Worm (Caenorhabditis elegans): ENCODE data around the gene col-117.
"Not testable (repeated sequence)": the region's sequence is repeated elsewhere in the genome, so short reads cannot be mapped to it uniquely, and the experiment has no call there.

Gene col-117

ce11 chrIV:8793223-8793622 lies 30.8 kb downstream of the col-117 start:
- no peak for TF ChIP-seq pha-4 (tag; optimal IDR thresholded peaks at IDR 0.05)
- TF ChIP-seq nhr-25 (tag; optimal IDR thresholded peaks at IDR 0.05) = peak; percentile 77
- no peak for TF ChIP-seq unc-39 (tag; optimal IDR thresholded peaks at IDR 0.05)
- TF ChIP-seq nhr-237 (tag; optimal IDR thresholded peaks at IDR 0.05) = no peak
- no peak for TF ChIP-seq zag-1 (tag; optimal IDR thresholded peaks at IDR 0.05)
- TF ChIP-seq elt-3 (tag; optimal IDR thresholded peaks at IDR 0.05) = peak; percentile 37 to 99 (median 61)
- peak; percentile 8 for TF ChIP-seq hmg-11 (tag; optimal IDR thresholded peaks at IDR 0.05)
- TF ChIP-seq nhr-11 (tag; optimal IDR thresholded peaks at IDR 0.05) = no peak
- TF ChIP-seq ZK546.5 (tag; optimal IDR thresholded peaks at IDR 0.05) = no peak
- no peak for TF ChIP-seq lin-39 (tag; optimal IDR thresholded peaks at IDR 0.05)
- TF ChIP-seq egl-27 (tag; optimal IDR thresholded peaks at IDR 0.05) = peak; percentile 40
- no peak for TF ChIP-seq ceh-82 (tag; optimal IDR thresholded peaks at IDR 0.05)
- TF ChIP-seq jun-1 (tag; optimal IDR thresholded peaks at IDR 0.05) = peak; percentile 24
- no peak for TF ChIP-seq snpc-4 (tag; optimal IDR thresholded peaks at IDR 0.05)
- TF ChIP-seq fkh-2 (tag; optimal IDR thresholded peaks at IDR 0.05) = no peak
- TF ChIP-seq pqm-1 (tag; optimal IDR thresholded peaks at IDR 0.05) = peak; percentile 24
- peak; percentile 5 for TF ChIP-seq nfya-1 (tag; optimal IDR thresholded peaks at IDR 0.05; ENCODE audit: insufficient read depth)
- no peak for TF ChIP-seq nhr-76 (tag; optimal IDR thresholded peaks at IDR 0.05)
- peak; percentile 3 for TF ChIP-seq ceh-28 (tag; optimal IDR thresholded peaks at IDR 0.05)
- TF ChIP-seq daf-12 (tag; optimal IDR thresholded peaks at IDR 0.05) = peak; percentile 52
- peak; percentile 93 for TF ChIP-seq nhr-23 (tag; optimal IDR thresholded peaks at IDR 0.05)
- no peak for TF ChIP-seq ceh-16 (tag; optimal IDR thresholded peaks at IDR 0.05)
- no peak for TF ChIP-seq R02D3.7 (tag; optimal IDR thresholded peaks at IDR 0.05)
- TF ChIP-seq aly-2 (tag; optimal IDR thresholded peaks at IDR 0.05) = no peak
- TF ChIP-seq ama-1 (optimal IDR thresholded peaks at IDR 0.05) = peak; percentile 69
- peak; percentile 63 for TF ChIP-seq nhr-43 (tag; optimal IDR thresholded peaks at IDR 0.05; ENCODE audit: poor library complexity, severe bottlenecking)
- TF ChIP-seq unc-62 (GFP tag; optimal IDR thresholded peaks at IDR 0.05) = peak; percentile 8
- TF ChIP-seq elt-2 (tag; optimal IDR thresholded peaks at IDR 0.05) = peak; percentile 70
- no peak for TF ChIP-seq nhr-67 (tag; optimal IDR thresholded peaks at IDR 0.05)
- TF ChIP-seq elt-1 (tag; optimal IDR thresholded peaks at IDR 0.05) = peak; percentile 37
- TF ChIP-seq sea-2 (GFP tag; optimal IDR thresholded peaks at IDR 0.05) = no peak
- peak; percentile 11 for TF ChIP-seq lsy-12 (tag; optimal IDR thresholded peaks at IDR 0.05)
- TF ChIP-seq ztf-11 (tag; optimal IDR thresholded peaks at IDR 0.05) = no peak
- TF ChIP-seq lin-15B (tag; optimal IDR thresholded peaks at IDR 0.05) = no peak

- TF ChIP-seq ceh-28 (tag; optimal IDR thresholded peaks at IDR 0.05) = no peak
- no peak for TF ChIP-seq nhr-23 (tag; optimal IDR thresholded peaks at IDR 0.05)
- TF ChIP-seq pha-4 (tag; optimal IDR thresholded peaks at IDR 0.05) = no peak
- TF ChIP-seq nhr-76 (tag; optimal IDR thresholded peaks at IDR 0.05) = no peak
- no peak for TF ChIP-seq ztf-4 (tag; optimal IDR thresholded peaks at IDR 0.05)
- no peak for TF ChIP-seq nhr-25 (tag; optimal IDR thresholded peaks at IDR 0.05)
- TF ChIP-seq aly-2 (tag; optimal IDR thresholded peaks at IDR 0.05) = no peak
These were observed 31.2 kb downstream of the col-117 start, which contains the start of gene C33D9.3 for ce11 chrIV:8792808-8793207. C33D9.3 (minus strand) TSS chrIV:8792908.

ce11 chrIV:8790144-8790543 lies 33.9 kb downstream of the col-117 start, which contains the start of gene sru-35:
sru-35 (minus strand) TSS chrIV:8790244.
- TF ChIP-seq sea-2 (GFP tag; optimal IDR thresholded peaks at IDR 0.05) (no peak), nhr-28 (tag; optimal IDR thresholded peaks at IDR 0.05) (no peak), fkh-2 (tag; optimal IDR thresholded peaks at IDR 0.05) (no peak), nhr-77 (tag; optimal IDR thresholded peaks at IDR 0.05) (no peak), egl-27 (tag; optimal IDR thresholded peaks at IDR 0.05) (no peak)

- not testable (repeated sequence) for TF ChIP-seq ztf-11, skn-1, nhr-12 (tag; optimal IDR thresholded peaks at IDR 0.05)
These were observed 35.9 kb downstream of the col-117 start, which contains the start of gene C33D9.10 for ce11 chrIV:8788048-8788447. C33D9.10 (minus strand) TSS chrIV:8788148.
